Worm (Caenorhabditis elegans) whole organism, dauer: ENCODE results near the gene F32D1.7.

Source experiments
- unc-62 ChIP-seq: sonication (generic microtip); optimal IDR thresholded peaks from 2 replicates; lab custom pipeline; 2017; ENCODE audit warnings: missing biosample characterization, missing genetic modification reagents, missing genetic modification characterization

The F32D1.7 gene

ce11 chrV:4398127-4398526 lies 22.2 kb upstream of the F32D1.7 start:
- no peak for TF ChIP-seq unc-62 (GFP tag; lab: Kevin White, UChicago)

DNA sequence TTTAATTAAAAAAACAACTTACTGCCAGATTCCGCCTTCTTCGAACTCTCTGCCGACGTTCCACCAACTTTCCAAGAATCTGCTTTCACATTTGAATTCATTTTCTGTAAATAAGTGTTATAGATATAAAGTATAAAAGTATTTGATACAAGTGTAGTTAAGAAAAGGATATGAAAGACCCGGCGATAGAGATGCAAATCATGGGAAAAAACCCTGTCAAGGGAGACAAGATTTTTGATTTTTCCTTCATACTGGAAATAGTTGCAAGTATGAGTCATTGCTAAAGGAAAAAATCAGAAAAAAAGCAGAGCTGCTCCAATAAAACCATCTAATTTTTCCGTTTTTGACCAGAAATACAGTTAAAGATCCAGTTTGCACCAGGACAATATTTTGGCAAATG lies 20.3 kb upstream of the F32D1.7 start, which contains the start of gene F13A2.3:
Gene F13A2.3, minus strand, starts transcription at position 101 of the 400 bp plus-strand sequence.
- no peak for TF ChIP-seq unc-62 (GFP tag; lab: Kevin White, UChicago)

DNA sequence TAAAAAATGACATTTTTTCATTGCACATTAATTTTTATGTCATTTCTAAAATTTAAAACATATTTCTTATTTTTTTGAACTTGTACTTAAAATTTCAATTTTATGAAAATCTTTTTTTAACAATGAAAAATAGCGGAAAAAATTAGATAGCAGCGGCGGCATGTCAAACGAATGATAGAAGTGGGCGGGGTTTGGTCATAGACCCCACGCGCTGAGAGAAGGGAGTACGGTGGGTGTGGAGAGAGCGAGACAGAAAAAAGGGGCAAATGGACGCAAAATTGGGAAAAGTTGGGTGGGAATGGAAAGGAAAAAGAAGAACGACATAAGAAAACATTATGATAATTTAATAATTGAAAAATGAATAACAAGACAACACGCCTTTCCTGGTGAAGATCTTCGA lies 11.9 kb upstream of the F32D1.7 start:
- no peak for TF ChIP-seq unc-62 (GFP tag; lab: Kevin White, UChicago)

- no peak for TF ChIP-seq unc-62 (GFP tag; lab: Kevin White, UChicago)
Measured at ce11 chrV:4387402-4387801, 11.4 kb upstream of the F32D1.7 start, which contains the start of gene F13A2.9. Gene F13A2.9 (minus strand): TSS chrV:4387502.

DNA sequence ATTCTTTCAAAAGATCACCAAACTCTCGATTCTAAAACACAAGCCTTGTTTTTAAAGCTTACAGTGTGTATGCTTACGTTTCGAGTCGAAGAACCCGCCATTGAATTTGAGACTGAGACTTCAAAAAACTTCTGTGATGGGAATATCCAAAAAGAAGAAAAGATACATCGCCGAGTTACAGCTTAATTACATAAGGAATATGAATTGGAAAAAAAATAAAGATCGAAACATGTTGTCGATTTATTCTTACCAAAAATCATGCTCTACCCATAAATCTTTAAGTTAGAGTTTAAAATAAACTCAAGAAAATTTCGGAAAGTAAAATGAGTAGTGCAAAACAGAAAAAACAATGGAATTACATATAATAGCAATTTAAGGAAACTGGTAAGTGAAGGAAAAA lies 10.2 kb upstream of the F32D1.7 start, which contains the start of gene F13A2.10:
Gene F13A2.10, minus strand, starts transcription at position 101 of the 400 bp plus-strand sequence.
- no peak for TF ChIP-seq unc-62 (GFP tag; lab: Kevin White, UChicago)

DNA sequence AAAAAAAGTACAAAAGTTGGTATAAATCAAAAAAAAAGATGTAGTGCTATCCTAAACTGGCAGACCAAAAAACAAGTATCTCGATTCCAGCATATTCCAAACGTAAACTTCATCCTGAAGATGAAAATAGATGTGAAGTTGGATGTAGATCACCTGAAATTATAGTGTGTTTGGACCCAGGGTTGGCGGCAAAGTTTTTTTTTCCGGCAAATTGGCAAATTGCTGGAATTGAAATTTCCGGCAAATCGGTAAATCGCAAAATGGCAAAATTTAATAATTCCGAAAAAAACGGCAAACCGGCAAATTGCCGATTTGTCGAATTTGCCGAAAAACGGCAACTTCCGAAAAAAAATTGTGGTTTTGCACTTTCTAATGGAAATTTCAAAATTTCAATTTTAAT lies 8.5 kb upstream of the F32D1.7 start, which contains the start of gene F13A2.2:
Gene F13A2.2, minus strand, starts transcription at position 101 of the 400 bp plus-strand sequence.
- no peak for TF ChIP-seq unc-62 (GFP tag; lab: Kevin White, UChicago)

DNA sequence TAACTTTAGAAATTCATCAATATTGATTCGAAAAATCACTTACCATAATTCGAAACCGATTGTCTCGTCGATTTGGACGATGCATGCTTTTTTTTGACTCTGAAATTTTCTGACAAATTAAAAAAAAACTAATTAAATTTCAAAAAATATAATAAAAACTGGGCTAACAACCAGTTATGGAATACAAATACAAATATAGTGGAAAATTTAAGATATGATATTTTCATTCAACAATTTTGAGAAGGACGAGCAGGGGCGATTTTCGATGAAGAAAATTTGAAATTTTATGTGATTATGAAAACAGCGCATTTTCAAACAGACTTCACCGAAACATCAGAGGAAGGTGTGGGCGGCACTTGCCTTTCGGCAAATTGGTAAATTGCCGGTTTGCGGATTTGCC lies 6.3 kb upstream of the F32D1.7 start, which contains the start of gene F13A2.1:
Gene F13A2.1, minus strand, starts transcription at position 101 of the 400 bp plus-strand sequence.
- no peak for TF ChIP-seq unc-62 (GFP tag; lab: Kevin White, UChicago)

ce11 chrV:4377622-4378021 lies 1.6 kb upstream of the F32D1.7 start, which contains the start of gene F32D1.8:
Gene F32D1.8 (minus strand): TSS chrV:4377722.
- TF ChIP-seq unc-62 (GFP tag; lab: Kevin White, UChicago) = no peak

ce11 chrV:4374625-4375024 lies 1.3 kb downstream of the F32D1.7 start, which contains the start of gene neg-1:
Gene neg-1 (minus strand): TSS chrV:4374874.
- no peak for TF ChIP-seq unc-62 (GFP tag; lab: Kevin White, UChicago)

- TF ChIP-seq unc-62 (GFP tag; lab: Kevin White, UChicago) = no peak
Measured at ce11 chrV:4373656-4374055, 2.3 kb downstream of the F32D1.7 start.

DNA sequence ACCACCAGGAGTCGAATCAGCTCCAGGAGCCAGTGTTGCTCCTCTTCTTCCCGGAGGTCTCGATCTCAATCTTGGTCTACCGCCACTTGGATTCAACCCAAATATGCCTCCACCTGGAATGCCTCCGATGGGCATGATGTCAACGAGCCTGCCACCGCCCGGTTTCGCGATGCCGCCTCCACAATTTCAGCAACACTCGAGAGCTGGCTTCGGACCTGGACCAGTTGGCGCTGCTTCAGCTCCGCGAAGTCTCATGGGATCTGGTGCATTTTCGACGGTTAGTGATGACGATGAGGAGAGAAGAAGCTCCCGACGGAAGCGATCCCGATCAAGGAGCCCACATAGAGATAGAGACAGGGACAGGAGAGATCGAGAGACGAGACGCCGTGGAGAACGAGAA lies 3.0 kb downstream of the F32D1.7 start:
- no peak for TF ChIP-seq unc-62 (GFP tag; lab: Kevin White, UChicago)

DNA sequence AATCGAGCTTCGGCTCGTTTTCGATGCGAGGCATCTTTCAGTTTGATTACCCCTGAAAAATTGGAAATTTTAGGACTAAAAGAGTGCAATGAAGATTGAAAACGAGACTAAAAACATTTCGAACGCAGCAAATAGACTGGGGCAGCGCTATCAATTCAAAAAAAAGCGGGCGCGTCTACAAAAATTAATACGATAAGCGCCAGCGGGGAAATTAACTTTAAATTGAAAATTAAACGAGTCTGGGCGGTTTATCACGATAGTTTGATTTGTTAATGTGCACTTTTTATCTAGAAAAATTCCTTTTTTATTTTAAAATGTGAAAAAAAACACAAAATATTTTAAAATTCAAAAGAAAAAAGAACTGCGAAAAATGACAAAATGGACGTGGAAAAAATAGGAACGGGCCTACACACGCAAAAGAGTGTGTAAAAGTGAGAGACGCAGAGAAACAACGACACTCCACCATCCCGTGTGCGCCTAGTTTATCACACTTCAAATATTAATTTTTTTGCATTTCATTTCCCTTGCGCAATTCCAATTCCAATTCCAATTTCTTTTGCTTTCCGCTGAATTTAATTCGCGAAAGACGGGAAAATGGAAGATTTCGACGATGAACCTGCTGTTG lies 4.6 kb downstream of the F32D1.7 start, which contains the start of the genes gmpr-1 and fipp-1:
Gene gmpr-1, minus strand, starts transcription at position 75 of the 625 bp plus-strand sequence.
Gene fipp-1, plus strand, starts transcription at position 499 of the 625 bp plus-strand sequence.
- no peak for TF ChIP-seq unc-62 (GFP tag; lab: Kevin White, UChicago)

DNA sequence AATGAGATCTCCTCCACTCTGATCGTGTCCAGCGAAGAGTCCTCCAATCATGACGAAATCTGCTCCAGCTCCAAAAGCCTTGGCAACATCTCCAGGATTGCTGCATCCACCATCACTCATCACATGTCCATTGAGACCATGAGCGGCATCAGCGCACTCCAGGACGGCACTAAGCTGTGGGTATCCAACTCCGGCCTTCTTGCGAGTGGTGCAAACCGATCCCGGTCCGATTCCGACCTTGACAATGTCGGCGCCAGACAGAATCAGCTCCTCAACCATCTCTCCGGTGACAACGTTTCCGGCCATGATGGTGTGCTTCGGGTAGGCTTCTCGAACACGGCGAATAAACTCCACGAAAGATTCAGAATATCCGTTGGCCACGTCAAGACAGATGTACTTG lies 5.5 kb downstream of the F32D1.7 start:
- TF ChIP-seq unc-62 (GFP tag; lab: Kevin White, UChicago) = no peak

ce11 chrV:4366440-4366839 lies 9.5 kb downstream of the F32D1.7 start, which contains the start of gene F32D1.11:
Gene F32D1.11 (minus strand): TSS chrV:4366540.
- no peak for TF ChIP-seq unc-62 (GFP tag; lab: Kevin White, UChicago)

ce11 chrV:4364517-4364916 lies 11.5 kb downstream of the F32D1.7 start, which contains the start of gene grl-13:
Gene grl-13 (minus strand): TSS chrV:4364617.
- no peak for TF ChIP-seq unc-62 (GFP tag; lab: Kevin White, UChicago)

DNA sequence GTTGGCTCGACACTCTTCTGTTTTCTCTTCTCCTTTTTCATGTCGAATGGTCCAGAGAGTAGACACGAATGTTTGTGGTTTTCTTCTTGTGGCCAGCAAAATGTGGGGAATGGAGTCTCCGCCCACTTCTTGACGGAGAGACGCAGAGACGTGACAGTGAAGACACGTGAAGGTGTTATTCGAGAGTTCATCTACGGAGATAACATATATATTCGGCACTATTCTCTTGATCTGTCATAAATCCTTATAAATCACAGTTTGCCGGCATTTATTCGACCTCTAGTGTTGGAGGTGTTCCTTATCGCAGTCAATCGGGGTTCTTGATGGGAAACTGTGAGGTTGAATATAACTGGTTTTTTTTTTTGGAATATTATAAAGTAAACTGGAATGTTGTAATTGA lies 14.5 kb downstream of the F32D1.7 start, which contains the start of gene F32D1.3:
Gene F32D1.3, minus strand, starts transcription at position 65 of the 400 bp plus-strand sequence.
- TF ChIP-seq unc-62 (GFP tag; lab: Kevin White, UChicago) = no peak
